Worm (Caenorhabditis elegans) whole organism, L4 larva: ENCODE data around the gene chil-15.

Source experiments
- R02D3.7 ChIP-seq: fragments of 150-350 bp; sonication (generic microtip); optimal IDR thresholded peaks from 3 replicates; lab custom pipeline; 2014; ENCODE audit warnings: missing biosample characterization, missing genetic modification characterization
- aly-2 ChIP-seq: sonication (generic microtip); optimal IDR thresholded peaks from 2 replicates; lab custom pipeline; 2018; ENCODE audit warnings: missing biosample characterization, missing genetic modification characterization
- ceh-82 ChIP-seq: sonication (generic microtip); optimal IDR thresholded peaks from 2 replicates; lab custom pipeline; 2017; ENCODE audit warnings: missing biosample characterization, missing genetic modification characterization
- ces-1 ChIP-seq: fragments of 150-350 bp; sonication (generic microtip); optimal IDR thresholded peaks from 4 replicates; lab custom pipeline; 2014; ENCODE audit warnings: missing biosample characterization, missing genetic modification reagents, missing genetic modification characterization
- jun-1 ChIP-seq: fragments of 150-350 bp; optimal IDR thresholded peaks from 2 replicates; lab custom pipeline; 2014; ENCODE audit warnings: missing biosample characterization, missing genetic modification reagents, missing genetic modification characterization
- lin-38 ChIP-seq: fragments of 200-800 bp; sonication (Bioruptor generic); IDR thresholded peaks from 2 replicates; pipeline ENCODE4 v1.3.6; 2022; ENCODE audit warnings: missing genetic modification reagents, missing genetic modification characterization, missing compliant biosample characterization
- lir-3 ChIP-seq: sonication (generic microtip); optimal IDR thresholded peaks from 2 replicates; lab custom pipeline; 2016; ENCODE audit warnings: mild to moderate bottlenecking, missing genetic modification characterization, missing compliant biosample characterization
- nhr-237 ChIP-seq: sonication (generic microtip); optimal IDR thresholded peaks from 2 replicates; lab custom pipeline; 2017; ENCODE audit warnings: missing biosample characterization, missing genetic modification characterization
- nhr-41 ChIP-seq: fragments of 200-800 bp; sonication (Bioruptor generic); IDR thresholded peaks from 2 replicates; pipeline ENCODE4 v1.3.6; 2022; ENCODE audit warnings: missing genetic modification reagents, missing genetic modification characterization, missing compliant biosample characterization
- pha-4 ChIP-seq, 2 experiments: fragments of 150-350 bp in 1 of 2; fragments of 200-800 bp in 1 of 2; sonication (Bioruptor generic) in 1 of 2; IDR thresholded peaks in 1 of 2; optimal IDR thresholded peaks in 1 of 2; 2 replicates each; pipeline versions ENCODE4 v1.3.6 to Lab custom; 2014 to 2022; ENCODE audit warnings: missing genetic modification characterization in 2 of 2, missing genetic modification reagents in 2 of 2, missing biosample characterization in 1 of 2, missing compliant biosample characterization in 1 of 2
- tag-97 ChIP-seq: fragments of 200-800 bp; sonication (Bioruptor generic); IDR thresholded peaks from 2 replicates; pipeline ENCODE4 v1.3.6; 2022; ENCODE audit warnings: missing genetic modification characterization, missing compliant biosample characterization
- unc-39 ChIP-seq: sonication (generic microtip); optimal IDR thresholded peaks from 2 replicates; lab custom pipeline; 2017; ENCODE audit warnings: missing biosample characterization, missing genetic modification characterization

DNA sequence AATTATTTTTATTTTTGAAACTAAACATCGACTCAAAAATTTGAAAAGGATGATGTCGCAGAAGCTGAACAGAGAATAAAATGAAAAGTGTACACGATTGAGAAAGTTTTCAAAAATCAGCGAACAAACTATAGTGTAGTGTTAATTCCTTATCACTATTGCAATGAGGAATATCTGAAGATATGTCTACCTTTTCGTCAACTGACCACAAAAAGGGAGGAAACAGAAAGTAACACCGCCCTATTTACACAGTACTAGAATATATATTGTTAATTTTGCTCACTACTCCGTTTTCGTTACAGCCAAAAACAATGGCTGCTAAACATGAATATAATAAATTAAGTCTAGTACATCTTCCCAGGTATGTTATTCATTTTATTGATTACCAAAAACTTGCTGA is 4.5 kb upstream of the chil-15 start, which contains the start of gene chil-18:
- TF ChIP-seq lir-3 (no peak), unc-39 (tag; lab: Kevin White, UChicago) (no peak), R02D3.7 (no peak), nhr-237 (tag; lab: Kevin White, UChicago) (no peak), lin-38 (no peak), nhr-41 (GFP tag; lab: Robert Waterston, UW) (no peak), tag-97 (no peak), ceh-82 (tag; lab: Kevin White, UChicago) (no peak), ces-1 (GFP tag; lab: Kevin White, UChicago) (no peak), aly-2 (tag; lab: Kevin White, UChicago) (no peak), pha-4 (GFP tag; IDR thresholded peaks at IDR 0.05; lab: Robert Waterston, UW) (no peak), pha-4 (tag; optimal IDR thresholded peaks at IDR 0.05; lab: Kevin White, UChicago) (no peak), jun-1 (no peak)
